Fruit fly (Drosophila melanogaster) S2 (cell line): Measurements from ENCODE around the gene ebo.

ENCODE experiments used
- CG8478 ChIP-seq: fragments of >200 bp; optimal IDR thresholded peaks from 2 replicates; lab custom pipeline; 2018
- CTCF ChIP-seq, 2 experiments: fragments of >200 bp; optimal IDR thresholded peaks; 2 replicates each; lab custom pipeline; 2018

DNA sequence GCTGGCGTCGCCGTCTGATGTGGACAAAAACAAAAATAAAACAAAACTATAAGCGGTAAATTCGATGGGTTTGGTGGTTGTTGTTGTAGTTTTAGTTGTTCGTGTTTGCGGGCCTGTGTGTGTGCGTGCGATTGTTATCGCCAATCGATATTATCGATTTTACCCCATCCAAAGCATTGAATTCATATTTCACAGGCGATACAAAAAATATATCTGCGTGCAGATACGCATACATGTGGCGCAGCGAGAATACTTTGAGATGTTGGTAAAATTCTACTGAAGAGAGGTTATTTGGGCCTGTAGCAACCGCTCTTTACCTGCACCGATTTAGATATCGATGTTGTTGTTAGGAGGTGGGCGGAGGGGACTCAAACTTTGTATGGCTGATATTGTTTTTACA, 45.3 kb upstream of the ebo start:
- no peak for TF ChIP-seq CG8478 (lab: Kevin White, UChicago)
- TF ChIP-seq CTCF (optimal IDR thresholded peaks at IDR 0.05; lab: Kevin White, UChicago) = no peak
